Fruit fly (Drosophila melanogaster) whole organism, pupa: ENCODE data around the gene nompC.

ENCODE experiments used
- CG10348 ChIP-seq: fragments of 200-800 bp; sonication (Bioruptor generic); IDR thresholded peaks from 2 replicates; pipeline ENCODE4 v1.3.6; 2022; ENCODE audit warnings: missing biosample characterization, missing genetic modification characterization
- CG12605 ChIP-seq: fragments of 200-800 bp; sonication (Bioruptor generic); IDR thresholded peaks from 2 replicates; pipeline ENCODE4 v1.3.6; 2022; ENCODE audit warnings: missing biosample characterization, missing genetic modification characterization
- CG13204 ChIP-seq: fragments of 200-800 bp; sonication (Bioruptor generic); optimal IDR thresholded peaks from 2 replicates; lab custom pipeline; 2018; ENCODE audit warnings: missing biosample characterization, mild to moderate bottlenecking, missing genetic modification characterization, moderate library complexity
- CG14655 ChIP-seq: fragments of 200-800 bp; sonication (Bioruptor generic); optimal IDR thresholded peaks from 3 replicates; lab custom pipeline; 2017; ENCODE audit warnings: mild to moderate bottlenecking, missing biosample characterization, missing genetic modification reagents, missing genetic modification characterization
- CG15710 ChIP-seq: fragments of 200-800 bp; sonication (Bioruptor generic); optimal IDR thresholded peaks from 2 replicates; lab custom pipeline; 2018; ENCODE audit warnings: missing biosample characterization, mild to moderate bottlenecking, missing genetic modification characterization, moderate library complexity
- CG17806 ChIP-seq: fragments of 200-800 bp; sonication (Bioruptor generic); optimal IDR thresholded peaks from 2 replicates; lab custom pipeline; 2018; ENCODE audit warnings: missing biosample characterization, mild to moderate bottlenecking, missing genetic modification characterization, moderate library complexity
- CG32121 ChIP-seq: fragments of 200-800 bp; sonication (Bioruptor generic); IDR thresholded peaks from 2 replicates; pipeline ENCODE4 v1.3.6; 2022; ENCODE audit warnings: missing biosample characterization, missing genetic modification characterization
- CG34367 ChIP-seq: fragments of 200-800 bp; sonication (Bioruptor generic); optimal IDR thresholded peaks from 2 replicates; lab custom pipeline; 2018; ENCODE audit warnings: missing biosample characterization, mild to moderate bottlenecking, missing genetic modification characterization
- CG4496 ChIP-seq: fragments of 200-800 bp; sonication (Bioruptor generic); IDR thresholded peaks from 3 replicates; pipeline ENCODE4 v1.3.6; 2022; ENCODE audit warnings: missing biosample characterization, missing genetic modification characterization
- CG8159 ChIP-seq: fragments of 200-800 bp; sonication (Bioruptor generic); optimal IDR thresholded peaks from 3 replicates; lab custom pipeline; 2018; ENCODE audit warnings: missing biosample characterization, mild to moderate bottlenecking, missing genetic modification characterization, moderate library complexity
- CG8301 ChIP-seq: fragments of 200-800 bp; sonication (Bioruptor generic); optimal IDR thresholded peaks from 2 replicates; lab custom pipeline; 2018; ENCODE audit warnings: missing biosample characterization, mild to moderate bottlenecking, missing genetic modification characterization
- CG9948 ChIP-seq: fragments of 200-800 bp; sonication (Bioruptor generic); optimal IDR thresholded peaks from 2 replicates; lab custom pipeline; 2018; ENCODE audit warnings: missing biosample characterization, mild to moderate bottlenecking, missing genetic modification characterization, moderate library complexity
- D1 ChIP-seq: fragments of 200-800 bp; sonication (Bioruptor generic); optimal IDR thresholded peaks from 2 replicates; lab custom pipeline; 2018; ENCODE audit warnings: missing biosample characterization, mild to moderate bottlenecking, missing genetic modification characterization, moderate library complexity
- EcR ChIP-seq: fragments of 200-800 bp; sonication (Bioruptor generic); optimal IDR thresholded peaks from 3 replicates; lab custom pipeline; 2019; ENCODE audit warnings: missing biosample characterization, missing genetic modification characterization, mild to moderate bottlenecking, moderate library complexity, missing genetic modification reagents
- Ets98B ChIP-seq: fragments of 200-800 bp; sonication (Bioruptor generic); IDR thresholded peaks from 2 replicates; pipeline ENCODE4 v1.3.6; 2022; ENCODE audit warnings: missing biosample characterization, missing genetic modification characterization
- Pif1A ChIP-seq: fragments of 200-800 bp; sonication (Bioruptor generic); optimal IDR thresholded peaks from 3 replicates; lab custom pipeline; 2016; ENCODE audit warnings: missing biosample characterization, missing genetic modification characterization
- Pif1B ChIP-seq: fragments of 200-800 bp; sonication (Bioruptor generic); optimal IDR thresholded peaks from 3 replicates; lab custom pipeline; 2016; ENCODE audit warnings: missing biosample characterization, missing genetic modification characterization
- Snoo ChIP-seq: fragments of 200-800 bp; sonication (Bioruptor generic); optimal IDR thresholded peaks from 3 replicates; lab custom pipeline; 2017; ENCODE audit warnings: missing biosample characterization, mild to moderate bottlenecking, missing genetic modification characterization, inconsistent platforms
- fd96Ca ChIP-seq: fragments of 200-800 bp; sonication (Bioruptor generic); IDR thresholded peaks from 3 replicates; pipeline ENCODE4 v1.3.6; 2022; ENCODE audit warnings: missing biosample characterization, missing genetic modification characterization
- gl ChIP-seq: fragments of 200-800 bp; sonication (Bioruptor generic); optimal IDR thresholded peaks from 2 replicates; lab custom pipeline; 2018; ENCODE audit warnings: missing biosample characterization, mild to moderate bottlenecking, missing genetic modification characterization
- rn ChIP-seq: fragments of 200-800 bp; sonication (Bioruptor generic); IDR thresholded peaks from 2 replicates; pipeline ENCODE4 v1.3.6; 2022; ENCODE audit warnings: missing biosample characterization, missing genetic modification characterization

nompC gene

DNA sequence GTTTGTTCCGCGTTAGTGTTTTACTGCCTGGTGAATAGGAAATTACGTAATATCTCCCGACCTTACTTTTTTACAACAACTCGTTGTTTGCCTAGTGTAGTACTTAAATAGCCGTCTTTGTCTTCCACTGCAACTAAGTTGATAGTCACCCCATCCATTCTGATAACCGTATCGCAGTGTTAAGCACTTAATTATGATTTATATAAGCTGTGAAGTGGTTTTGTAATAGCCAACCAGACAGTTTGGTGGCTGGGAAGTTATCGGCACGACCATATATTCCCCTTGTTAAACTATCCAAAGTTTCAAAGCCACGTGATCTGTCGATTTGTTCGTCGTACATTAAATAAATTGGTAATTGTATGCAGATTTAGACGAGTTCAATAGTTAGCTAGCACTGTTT is 41.6 kb upstream of the nompC start:
- no peak for TF ChIP-seq CG14655 (GFP tag; lab: Kevin White, UChicago)
- TF ChIP-seq gl = no peak
- TF ChIP-seq fd96Ca = no peak
- no peak for TF ChIP-seq CG34367
- TF ChIP-seq Snoo = no peak
- no peak for TF ChIP-seq CG8159 (tag; lab: Kevin White, UChicago)
- no peak for TF ChIP-seq CG10348 (GFP tag; lab: Robert Waterston, UW)
- no peak for TF ChIP-seq CG17806
- no peak for TF ChIP-seq D1
- no peak for TF ChIP-seq CG9948 (tag; lab: Kevin White, UChicago)
- TF ChIP-seq CG8301 (tag; lab: Kevin White, UChicago) = no peak
- TF ChIP-seq CG4496 (GFP tag; lab: Robert Waterston, UW) = no peak
- no peak for TF ChIP-seq CG32121 (GFP tag; lab: Robert Waterston, UW)
- no peak for TF ChIP-seq Ets98B (GFP tag; lab: Robert Waterston, UW)
- no peak for TF ChIP-seq CG15710 (tag; lab: Kevin White, UChicago)
- no peak for TF ChIP-seq Pif1B
- TF ChIP-seq rn (GFP tag; lab: Robert Waterston, UW) = no peak
- no peak for TF ChIP-seq EcR
- no peak for TF ChIP-seq Pif1A (GFP tag; lab: Kevin White, UChicago)
- no peak for TF ChIP-seq CG12605

DNA sequence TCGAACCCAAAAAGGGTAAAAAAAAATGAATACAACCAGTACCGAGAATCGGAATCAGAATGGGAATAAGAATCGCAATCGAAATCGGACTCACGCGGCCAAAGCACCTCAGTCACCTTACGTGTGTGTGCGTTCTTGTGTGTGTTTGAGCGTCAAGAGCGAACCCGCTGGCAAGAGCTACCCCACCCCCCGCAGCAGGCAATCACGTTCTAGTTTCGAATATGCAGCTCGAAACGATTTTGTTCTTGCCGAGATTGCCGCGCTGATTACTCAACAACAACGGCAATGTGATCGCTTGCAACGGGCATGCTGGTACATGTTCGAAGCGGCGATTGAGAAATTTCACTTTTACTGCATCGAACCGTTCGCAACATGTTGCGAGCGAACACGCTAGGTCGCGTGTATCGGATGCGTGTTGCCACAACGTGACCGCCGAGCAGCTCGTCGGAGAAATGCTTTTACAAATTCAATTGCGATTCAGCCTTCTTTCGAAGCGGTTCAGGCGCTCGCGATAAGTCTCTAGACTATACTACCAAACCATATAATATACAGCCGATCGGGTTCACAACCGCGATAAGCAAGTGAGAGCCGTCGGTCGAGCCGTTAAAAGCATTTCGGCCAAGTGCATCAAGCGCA is 40.6 kb upstream of the nompC start:
- TF ChIP-seq D1 (no peak), CG4496 (GFP tag; lab: Robert Waterston, UW) (no peak; the same call in 1 of the 3 replicates), CG9948 (tag; lab: Kevin White, UChicago) (no peak), CG8159 (tag; lab: Kevin White, UChicago) (no peak), CG10348 (GFP tag; lab: Robert Waterston, UW) (no peak), CG8301 (tag; lab: Kevin White, UChicago) (no peak), Pif1B (peak; percentile 15), CG32121 (GFP tag; lab: Robert Waterston, UW) (no peak), fd96Ca (peak; percentile 40; the same call in 1 of the 3 replicates), Pif1A (GFP tag; lab: Kevin White, UChicago) (no peak), CG34367 (peak; percentile 4), gl (no peak), CG17806 (no peak), Snoo (peak; percentile 35), CG12605 (peak; percentile 29; the same call in 1 of the 2 replicates), CG15710 (tag; lab: Kevin White, UChicago) (no peak), CG13204 (GFP tag; lab: Kevin White, UChicago) (peak; percentile 96), EcR (peak; percentile 96), CG14655 (GFP tag; lab: Kevin White, UChicago) (no peak), Ets98B (GFP tag; lab: Robert Waterston, UW) (peak; percentile 8; the same call in 1 of the 2 replicates)

DNA sequence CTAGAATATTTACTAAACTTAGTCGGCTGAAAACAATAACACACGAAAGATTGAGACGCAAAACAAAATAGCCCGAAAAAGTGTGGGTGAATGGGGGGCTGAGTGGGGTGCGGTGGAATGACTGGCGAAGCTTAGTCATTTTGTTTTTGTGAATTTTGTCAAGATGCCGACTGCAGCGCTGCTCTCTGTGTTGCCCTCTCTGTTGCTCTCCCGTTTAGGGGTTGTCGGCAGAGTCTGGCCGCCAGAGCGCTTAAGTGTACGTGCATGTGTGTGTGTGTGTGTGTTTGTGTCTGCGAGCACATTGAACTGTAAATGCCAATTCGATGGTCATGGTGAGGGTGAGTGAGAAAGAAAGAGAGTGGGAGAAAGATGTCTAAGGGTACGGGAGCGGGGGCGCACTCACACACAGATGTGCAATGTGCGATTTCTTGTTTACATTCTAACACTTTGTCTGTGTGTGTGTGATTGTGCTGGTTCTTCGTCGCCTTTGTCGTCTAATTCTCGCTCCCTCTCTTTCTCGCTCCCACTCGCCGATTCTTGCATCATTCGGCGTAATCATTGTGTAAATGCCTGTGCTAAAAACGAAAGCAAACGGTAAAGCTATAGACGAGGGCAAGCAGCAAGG is 39.5 kb upstream of the nompC start:
- TF ChIP-seq rn (GFP tag; lab: Robert Waterston, UW) = no peak
- TF ChIP-seq CG4496 (GFP tag; lab: Robert Waterston, UW) = peak; percentile 66
- TF ChIP-seq CG32121 (GFP tag; lab: Robert Waterston, UW) = peak; percentile 68
- 0 out of 2 replicates have a peak, but pooled peaks have one; percentile 31 for TF ChIP-seq Ets98B (GFP tag; lab: Robert Waterston, UW)
- no peak for TF ChIP-seq CG34367
- TF ChIP-seq CG8301 (tag; lab: Kevin White, UChicago) = peak; percentile 12
- no peak for TF ChIP-seq CG14655 (GFP tag; lab: Kevin White, UChicago)
- TF ChIP-seq fd96Ca = peak; percentile 57; the same call in 2 of the 3 replicates
- peak; percentile 97 for TF ChIP-seq EcR
- peak; percentile 16 for TF ChIP-seq Snoo
- TF ChIP-seq Pif1A (GFP tag; lab: Kevin White, UChicago) = no peak
- TF ChIP-seq CG12605 = no peak
- peak; percentile 63 for TF ChIP-seq CG13204 (GFP tag; lab: Kevin White, UChicago)
- TF ChIP-seq, all 21 proteins: peak for 8

DNA sequence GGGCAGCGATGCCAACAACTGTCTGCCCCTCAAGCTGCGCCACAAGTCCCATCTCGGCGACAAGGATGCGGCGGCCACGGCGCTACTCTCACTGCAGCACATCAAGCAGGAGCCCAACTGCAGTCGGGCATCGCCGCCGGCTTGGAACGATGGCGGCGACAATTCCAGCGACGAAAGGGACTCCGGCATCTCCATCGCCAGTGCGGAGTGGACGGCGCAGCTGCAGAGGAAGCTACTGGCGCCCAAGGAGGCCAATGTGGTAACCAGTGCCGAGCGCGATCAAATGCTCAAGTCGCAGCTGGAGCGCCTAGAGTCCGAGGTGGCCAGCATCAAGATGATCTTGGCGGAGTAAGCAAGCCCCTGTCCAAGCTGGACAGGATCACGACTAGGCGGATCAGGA is 36.6 kb upstream of the nompC start:
- TF ChIP-seq fd96Ca (no peak), gl (no peak), EcR (no peak), CG32121 (GFP tag; lab: Robert Waterston, UW) (no peak), CG12605 (no peak), CG17806 (no peak), CG4496 (GFP tag; lab: Robert Waterston, UW) (no peak)
- TF ChIP-seq, all 21 proteins: peak for 0

DNA sequence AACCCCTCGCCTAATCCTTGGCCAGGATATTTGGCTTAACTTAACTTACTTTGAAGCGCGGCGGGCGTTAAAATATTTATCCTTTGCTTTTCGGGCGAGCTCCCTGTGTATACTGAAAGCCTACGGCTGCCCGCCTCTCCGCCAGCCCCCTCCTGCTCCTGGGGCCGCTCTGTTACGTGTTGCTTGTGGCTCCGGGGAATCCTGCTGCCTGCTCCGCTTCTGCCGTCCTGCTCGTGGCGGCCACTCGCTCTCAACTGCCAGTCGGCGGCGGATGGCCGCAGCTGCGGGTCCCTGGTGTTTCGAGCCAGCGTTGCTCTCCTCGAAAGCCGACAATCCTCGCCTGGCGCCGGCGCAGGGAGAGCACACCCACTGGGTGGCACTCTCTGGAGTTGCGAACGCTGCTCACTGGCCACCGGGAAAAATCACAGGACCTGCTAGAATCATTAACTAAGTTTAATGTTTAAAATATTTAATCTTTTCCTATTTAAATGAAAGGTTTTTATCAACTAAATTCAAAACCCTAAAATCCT is 31.3 kb upstream of the nompC start, which contains the start of gene CG14024:
Gene CG14024 (minus strand): TSS at position 266 of the 530 bp plus-strand sequence.
- TF ChIP-seq CG12605 (0 out of 2 replicates have a peak, but pooled peaks have one; percentile 20), D1 (no peak)

DNA sequence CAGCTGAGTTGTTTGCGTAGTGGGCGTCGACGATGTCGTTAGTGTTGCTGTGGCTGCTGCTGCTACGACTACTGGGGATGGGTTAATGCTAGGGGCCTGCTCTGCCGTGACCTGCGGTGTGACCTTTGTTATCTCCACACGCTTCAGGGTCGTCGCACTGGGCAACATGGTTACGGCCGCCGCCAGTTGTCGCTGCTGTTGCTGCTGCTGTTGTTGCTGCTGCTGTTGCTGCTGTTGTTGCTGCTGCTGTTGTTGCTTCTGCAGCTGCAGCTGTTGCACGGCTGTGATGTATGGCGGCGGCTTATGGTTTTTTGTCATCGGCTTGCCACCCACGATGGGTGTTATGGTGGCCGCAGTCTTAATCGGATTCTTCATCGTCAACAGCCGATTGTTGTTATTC is 25.9 kb upstream of the nompC start:
- TF ChIP-seq CG15710 (tag; lab: Kevin White, UChicago) = no peak
- no peak for TF ChIP-seq CG17806
- no peak for TF ChIP-seq Pif1B
- TF ChIP-seq CG12605 = no peak
- TF ChIP-seq D1 = no peak
- TF ChIP-seq EcR = no peak
- no peak for TF ChIP-seq CG8301 (tag; lab: Kevin White, UChicago)
- TF ChIP-seq CG4496 (GFP tag; lab: Robert Waterston, UW) = no peak
- no peak for TF ChIP-seq fd96Ca
- no peak for TF ChIP-seq CG14655 (GFP tag; lab: Kevin White, UChicago)
- TF ChIP-seq CG13204 (GFP tag; lab: Kevin White, UChicago) = no peak
- TF ChIP-seq Pif1A (GFP tag; lab: Kevin White, UChicago) = no peak
- TF ChIP-seq CG8159 (tag; lab: Kevin White, UChicago) = no peak
- no peak for TF ChIP-seq Snoo
- TF ChIP-seq CG32121 (GFP tag; lab: Robert Waterston, UW) = no peak
- TF ChIP-seq CG34367 = no peak
- no peak for TF ChIP-seq CG10348 (GFP tag; lab: Robert Waterston, UW)
- TF ChIP-seq rn (GFP tag; lab: Robert Waterston, UW) = no peak
